Worm (Caenorhabditis elegans) whole organism, late embryonic: ENCODE data around the gene tag-243.
A peak's percentile ranks its signal among the peaks of the same experiment; 100 is the strongest.

Source experiments
- F13H6.1 ChIP-seq: sonication (generic microtip); optimal IDR thresholded peaks from 2 replicates; lab custom pipeline; 2016; ENCODE audit warnings: missing genetic modification characterization, missing compliant biosample characterization
- K09A11.1 ChIP-seq: sonication (generic microtip); optimal IDR thresholded peaks from 2 replicates; lab custom pipeline; 2017; ENCODE audit warnings: antibody characterized with exemption, mild to moderate bottlenecking, missing genetic modification characterization, missing compliant biosample characterization; ENCODE audit not compliant: insufficient read depth
- Y22D7AL.16 ChIP-seq: sonication (generic microtip); optimal IDR thresholded peaks from 2 replicates; lab custom pipeline; 2016; ENCODE audit warnings: missing genetic modification characterization, missing compliant biosample characterization
- ceh-14 ChIP-seq: sonication (generic microtip); optimal IDR thresholded peaks from 2 replicates; lab custom pipeline; 2016; ENCODE audit warnings: missing genotype, missing genetic modification characterization, missing compliant biosample characterization
- ceh-22 ChIP-seq: sonication (generic microtip); optimal IDR thresholded peaks from 2 replicates; lab custom pipeline; 2017; ENCODE audit warnings: missing biosample characterization, missing genetic modification characterization
- ceh-24 ChIP-seq: sonication (generic microtip); optimal IDR thresholded peaks from 2 replicates; lab custom pipeline; 2016; ENCODE audit warnings: mild to moderate bottlenecking, missing genetic modification characterization, missing compliant biosample characterization
- ceh-30 ChIP-seq: fragments of 150-350 bp; optimal IDR thresholded peaks from 2 replicates; lab custom pipeline; 2014; ENCODE audit warnings: missing biosample characterization, missing genetic modification characterization
- ceh-34 ChIP-seq: sonication (generic microtip); optimal IDR thresholded peaks from 2 replicates; lab custom pipeline; 2016; ENCODE audit warnings: mild to moderate bottlenecking, missing genetic modification characterization, missing compliant biosample characterization
- ceh-45 ChIP-seq: fragments of 200-800 bp; sonication (Bioruptor generic); IDR thresholded peaks from 2 replicates; pipeline ENCODE4 v1.3.6; 2022; ENCODE audit warnings: missing genetic modification reagents, missing genetic modification characterization, missing compliant biosample characterization
- che-1 ChIP-seq: sonication (generic microtip); optimal IDR thresholded peaks from 2 replicates; lab custom pipeline; 2016; ENCODE audit warnings: mild to moderate bottlenecking, missing genetic modification characterization, missing compliant biosample characterization
- dmd-4 ChIP-seq: sonication (generic microtip); optimal IDR thresholded peaks from 2 replicates; lab custom pipeline; 2016; ENCODE audit warnings: borderline replicate concordance, missing genetic modification characterization, missing compliant biosample characterization
- elt-2 ChIP-seq: sonication (generic microtip); optimal IDR thresholded peaks from 2 replicates; lab custom pipeline; 2016; ENCODE audit warnings: missing genetic modification reagents, missing genetic modification characterization, missing compliant biosample characterization
- ets-4 ChIP-seq: sonication (generic microtip); optimal IDR thresholded peaks from 2 replicates; lab custom pipeline; 2016; ENCODE audit warnings: missing genetic modification characterization, missing compliant biosample characterization
- fkh-10 ChIP-seq: fragments of 150-350 bp; optimal IDR thresholded peaks from 2 replicates; lab custom pipeline; 2014; ENCODE audit warnings: missing biosample characterization, missing genetic modification reagents, missing genetic modification characterization
- fkh-6 ChIP-seq: sonication (generic microtip); optimal IDR thresholded peaks from 2 replicates; lab custom pipeline; 2016; ENCODE audit warnings: missing genetic modification characterization, missing compliant biosample characterization
- hlh-15 ChIP-seq: sonication (generic microtip); optimal IDR thresholded peaks from 2 replicates; lab custom pipeline; 2016; ENCODE audit warnings: missing genetic modification characterization, missing compliant biosample characterization
- hlh-30 ChIP-seq: sonication (generic microtip); optimal IDR thresholded peaks from 2 replicates; lab custom pipeline; 2017; ENCODE audit warnings: antibody characterized with exemption, missing genetic modification characterization, missing compliant biosample characterization; ENCODE audit not compliant: insufficient read depth
- hlh-8 ChIP-seq: sonication (generic microtip); optimal IDR thresholded peaks from 2 replicates; lab custom pipeline; 2016; ENCODE audit warnings: missing genotype, missing genetic modification characterization, missing compliant biosample characterization
- nfya-1 ChIP-seq: sonication (generic microtip); optimal IDR thresholded peaks from 2 replicates; lab custom pipeline; 2017; ENCODE audit warnings: missing genetic modification characterization, mild to moderate bottlenecking, missing compliant biosample characterization, antibody characterized with exemption, moderate library complexity
- nhr-232 ChIP-seq: sonication (generic microtip); optimal IDR thresholded peaks from 2 replicates; lab custom pipeline; 2016; ENCODE audit warnings: missing genetic modification characterization, missing compliant biosample characterization
- pag-3 ChIP-seq: sonication (generic microtip); optimal IDR thresholded peaks from 2 replicates; lab custom pipeline; 2016; ENCODE audit warnings: missing compliant biosample characterization, missing genetic modification characterization, borderline replicate concordance
- pat-9 ChIP-seq: fragments of 200-800 bp; sonication (Bioruptor generic); optimal IDR thresholded peaks from 2 replicates; lab custom pipeline; 2018; ENCODE audit warnings: mild to moderate bottlenecking, missing genetic modification characterization, moderate library complexity, missing compliant biosample characterization
- pha-2 ChIP-seq: sonication (generic microtip); optimal IDR thresholded peaks from 2 replicates; lab custom pipeline; 2017; ENCODE audit warnings: mild to moderate bottlenecking, missing genetic modification characterization, missing compliant biosample characterization
- pqm-1 ChIP-seq: sonication (generic microtip); optimal IDR thresholded peaks from 2 replicates; lab custom pipeline; 2016; ENCODE audit warnings: missing genetic modification characterization, missing compliant biosample characterization
- pros-1 ChIP-seq: fragments of 150-350 bp; optimal IDR thresholded peaks from 2 replicates; lab custom pipeline; 2014; ENCODE audit warnings: missing biosample characterization, missing genetic modification reagents, missing genetic modification characterization
- ref-2 ChIP-seq: sonication (generic microtip); optimal IDR thresholded peaks from 2 replicates; lab custom pipeline; 2016; ENCODE audit warnings: missing genetic modification characterization, missing compliant biosample characterization
- sdc-2 ChIP-seq: sonication (generic microtip); optimal IDR thresholded peaks from 2 replicates; lab custom pipeline; 2016; ENCODE audit warnings: missing genotype, missing genetic modification characterization, missing compliant biosample characterization
- sox-2 ChIP-seq: fragments of 200-800 bp; sonication (Bioruptor generic); IDR thresholded peaks from 2 replicates; pipeline ENCODE4 v1.3.6; 2022; ENCODE audit warnings: missing genetic modification reagents, missing genetic modification characterization, missing compliant biosample characterization
- tbx-2 ChIP-seq: sonication (generic microtip); optimal IDR thresholded peaks from 2 replicates; lab custom pipeline; 2016; ENCODE audit warnings: missing genetic modification characterization, missing compliant biosample characterization
- ttx-3 ChIP-seq: sonication (generic microtip); optimal IDR thresholded peaks from 2 replicates; lab custom pipeline; 2016; ENCODE audit warnings: missing genetic modification reagents, missing genetic modification characterization, missing compliant biosample characterization
- unc-42 ChIP-seq: sonication (generic microtip); optimal IDR thresholded peaks from 2 replicates; lab custom pipeline; 2016; ENCODE audit warnings: missing genotype, missing genetic modification characterization, missing compliant biosample characterization
- unc-55 ChIP-seq: sonication (generic microtip); optimal IDR thresholded peaks from 2 replicates; lab custom pipeline; 2017; ENCODE audit warnings: missing biosample characterization, missing genetic modification reagents, missing genetic modification characterization
- zip-5 ChIP-seq: sonication (generic microtip); optimal IDR thresholded peaks from 2 replicates; lab custom pipeline; 2016; ENCODE audit warnings: missing genetic modification characterization, missing compliant biosample characterization

tag-243 gene

DNA sequence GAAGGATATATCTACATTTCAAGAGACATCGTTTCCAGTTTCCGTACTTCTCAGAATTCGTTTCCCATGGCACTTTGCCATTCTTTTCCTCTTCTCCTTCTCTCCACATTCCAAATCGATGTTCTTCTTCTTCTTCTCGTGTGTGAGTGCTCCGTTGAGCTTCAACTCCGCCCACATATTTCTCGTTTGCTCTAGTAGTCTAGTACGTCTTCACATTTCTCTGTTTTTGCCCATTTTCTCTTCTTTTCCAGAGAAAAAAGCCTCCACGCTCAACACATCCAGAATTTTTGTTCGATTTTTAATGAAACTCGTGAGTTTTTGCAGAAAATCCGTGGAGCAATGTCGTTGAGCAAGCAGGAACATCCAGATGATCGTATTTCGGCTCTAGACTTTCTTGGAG lies 20.7 kb upstream of the tag-243 start, which contains the start of gene T04A8.18:
Gene T04A8.18 (plus strand): TSS at position 301 of the 400 bp plus-strand sequence.
- TF ChIP-seq pqm-1 (tag; lab: Kevin White, UChicago): no peak
- no peak for TF ChIP-seq ets-4 (tag; lab: Kevin White, UChicago)
- no peak for TF ChIP-seq tbx-2 (tag; lab: Kevin White, UChicago)
- TF ChIP-seq ceh-30 (tag; lab: Kevin White, UChicago): no peak

DNA sequence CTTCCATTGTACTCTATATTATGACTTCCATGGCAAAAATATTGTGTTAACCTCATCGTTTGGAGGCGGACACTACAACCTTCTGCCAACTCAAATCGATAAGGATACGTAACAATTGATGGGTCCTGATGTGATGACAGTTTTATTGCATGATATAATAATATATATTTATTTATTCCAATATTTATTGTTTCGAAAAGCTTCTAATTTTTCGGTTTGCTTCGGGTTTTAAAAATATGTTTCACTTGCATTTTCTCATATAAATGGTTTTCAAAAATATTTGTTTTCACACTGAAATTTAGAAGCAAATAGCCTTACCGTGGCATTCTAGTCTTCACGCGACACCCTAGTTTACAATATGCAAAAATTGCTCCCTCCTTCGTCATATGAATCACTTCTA lies 18.4 kb upstream of the tag-243 start, which contains the start of gene T04A8.13:
Gene T04A8.13 (plus strand): TSS at position 301 of the 400 bp plus-strand sequence.
- TF ChIP-seq sox-2 (GFP tag; lab: Robert Waterston, UW): no peak
- TF ChIP-seq pat-9: no peak
- TF ChIP-seq unc-55: no peak
- no peak for TF ChIP-seq pqm-1 (tag; lab: Kevin White, UChicago)
- no peak for TF ChIP-seq unc-42
- TF ChIP-seq che-1 (tag; lab: Kevin White, UChicago): no peak
- TF ChIP-seq ceh-34 (tag; lab: Kevin White, UChicago): no peak

- TF ChIP-seq fkh-6 (tag; lab: Kevin White, UChicago): no peak
- TF ChIP-seq ceh-14 (tag; lab: Kevin White, UChicago): no peak
- no peak for TF ChIP-seq nhr-232 (tag; lab: Kevin White, UChicago)
- no peak for TF ChIP-seq pat-9
- TF ChIP-seq ttx-3 (tag; lab: Kevin White, UChicago): no peak
- no peak for TF ChIP-seq hlh-30 (tag; lab: Kevin White, UChicago)
- TF ChIP-seq ref-2 (tag; lab: Kevin White, UChicago): no peak
- no peak for TF ChIP-seq nfya-1 (tag; lab: Kevin White, UChicago)
- TF ChIP-seq pqm-1 (tag; lab: Kevin White, UChicago): no peak
- TF ChIP-seq ceh-24: no peak
- TF ChIP-seq hlh-8: no peak
- no peak for TF ChIP-seq elt-2 (tag; lab: Kevin White, UChicago)
- no peak for TF ChIP-seq sdc-2 (tag; lab: Kevin White, UChicago)
- TF ChIP-seq, all 69 proteins: peak for 0
These were observed 17.0 kb upstream of the tag-243 start, which contains the start of gene pgap-2 for ce11 chrIII:4705207-4705606. TSS of gene pgap-2 (plus strand) at chrIII:4705507.

- no peak for TF ChIP-seq unc-55
- TF ChIP-seq K09A11.1 (tag; lab: Kevin White, UChicago): no peak
- TF ChIP-seq unc-42: peak; percentile 18
- TF ChIP-seq zip-5: no peak
- no peak for TF ChIP-seq ttx-3 (tag; lab: Kevin White, UChicago)
- TF ChIP-seq pros-1: no peak
- no peak for TF ChIP-seq Y22D7AL.16 (tag; lab: Kevin White, UChicago)
- TF ChIP-seq ceh-22 (tag; lab: Kevin White, UChicago): no peak
- TF ChIP-seq ceh-14 (tag; lab: Kevin White, UChicago): no peak
- TF ChIP-seq, all 69 proteins: peak for 1
These were observed 15.7 kb upstream of the tag-243 start, which contains the start of the genes clp-2 and mrpl-16 for ce11 chrIII:4703932-4704454. TSS of gene clp-2 (minus strand) at chrIII:4704025. TSS of gene mrpl-16 (plus strand) at chrIII:4704404.

ce11 chrIII:4699922-4700321 lies 11.7 kb upstream of the tag-243 start, which contains the start of gene sel-13:
TSS of gene sel-13 (minus strand) at chrIII:4700224.
- TF ChIP-seq hlh-8 (no peak), pag-3 (tag; lab: Kevin White, UChicago) (no peak), nhr-232 (tag; lab: Kevin White, UChicago) (no peak), F13H6.1 (tag; lab: Kevin White, UChicago) (no peak), dmd-4 (tag; lab: Kevin White, UChicago) (no peak), hlh-15 (tag; lab: Kevin White, UChicago) (no peak)

ce11 chrIII:4697819-4698218 lies 9.6 kb upstream of the tag-243 start, which contains the start of gene dnj-18:
TSS of gene dnj-18 (plus strand) at chrIII:4698119.
- TF ChIP-seq nfya-1 (tag; lab: Kevin White, UChicago) (no peak), pha-2 (tag; lab: Kevin White, UChicago) (no peak), pat-9 (no peak), ceh-45 (GFP tag; lab: Robert Waterston, UW) (no peak), fkh-10 (GFP tag; lab: Kevin White, UChicago) (no peak)
